Fruit fly (Drosophila melanogaster) whole organism, embryonic: ENCODE data around the gene CG31087.

Experiments used
- Lim3 ChIP-seq: fragments of 200-800 bp; sonication (Bioruptor generic); IDR thresholded peaks from 2 replicates; pipeline ENCODE4 v1.3.6; 2022; ENCODE audit warnings: missing biosample characterization, missing genetic modification characterization
- MBD-R2 ChIP-seq: fragments of 200-800 bp; sonication (Bioruptor generic); IDR thresholded peaks from 2 replicates; pipeline ENCODE4 v1.3.6; 2022; ENCODE audit warnings: missing biosample characterization, missing genetic modification characterization
- Sox100B ChIP-seq: fragments of 200-800 bp; sonication (Bioruptor generic); optimal IDR thresholded peaks from 3 replicates; lab custom pipeline; 2018; ENCODE audit warnings: missing biosample characterization, mild to moderate bottlenecking, missing genetic modification characterization
- amos ChIP-seq: fragments of 200-800 bp; sonication (Bioruptor generic); IDR thresholded peaks from 2 replicates; pipeline ENCODE4 v1.3.6; 2022; ENCODE audit warnings: missing biosample characterization, missing genetic modification characterization; ENCODE audit not compliant: partially characterized antibody
- bcd ChIP-seq: fragments of 200-800 bp; sonication (Bioruptor generic); optimal IDR thresholded peaks from 2 replicates; lab custom pipeline; 2017; ENCODE audit warnings: missing biosample characterization, mild to moderate bottlenecking, missing genetic modification characterization
- disco-r ChIP-seq: fragments of 200-800 bp; sonication (Bioruptor generic); optimal IDR thresholded peaks from 2 replicates; lab custom pipeline; 2016; ENCODE audit warnings: missing biosample characterization, missing genetic modification characterization

DNA sequence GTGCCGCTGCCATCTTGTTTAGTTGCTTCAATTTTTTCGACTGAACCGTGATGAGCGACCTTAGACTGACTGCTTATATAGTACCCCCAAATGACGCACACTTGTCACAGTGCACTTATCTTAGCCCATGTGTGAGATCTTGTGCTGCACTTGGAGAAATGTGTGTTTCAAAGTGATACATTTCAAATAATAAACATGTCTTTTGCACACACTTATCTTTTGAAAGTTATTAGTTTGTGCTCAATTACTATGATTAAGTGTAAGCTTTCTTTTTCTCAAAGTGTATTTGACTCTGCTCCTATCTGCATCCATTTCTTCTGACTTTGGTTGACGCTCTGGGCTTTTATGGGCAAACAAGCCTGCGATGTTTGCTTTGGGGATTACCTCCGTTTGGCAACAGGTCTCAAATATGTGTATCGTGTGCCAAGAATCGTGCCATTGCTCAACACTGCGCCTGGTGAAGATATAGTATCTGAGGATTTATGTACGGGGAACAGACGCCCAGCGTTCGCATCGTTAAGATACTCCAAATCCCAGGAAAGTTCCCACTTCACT is 33.8 kb downstream of the CG31087 start, which contains the start of gene CG10514:
- TF ChIP-seq Lim3 (GFP tag; lab: Robert Waterston, UW) (no peak), MBD-R2 (GFP tag; lab: Robert Waterston, UW) (no peak), disco-r (GFP tag; lab: Kevin White, UChicago) (no peak), amos (no peak), bcd (GFP tag; lab: Kevin White, UChicago) (no peak), Sox100B (no peak)
